Worm (Caenorhabditis elegans) whole organism, young adult: Measurements from ENCODE around the gene VZK822L.2.

Source experiments
- B0035.1 ChIP-seq: sonication (generic microtip); optimal IDR thresholded peaks from 2 replicates; lab custom pipeline; 2016; ENCODE audit warnings: missing genetic modification characterization, mild to moderate bottlenecking, missing compliant biosample characterization, missing genotype, missing genetic modification reagents
- B0261.1 ChIP-seq: sonication (generic microtip); optimal IDR thresholded peaks from 2 replicates; lab custom pipeline; 2016; ENCODE audit warnings: mild to moderate bottlenecking, missing genetic modification characterization, moderate library complexity, missing compliant biosample characterization
- B0336.3 ChIP-seq: fragments of 200-800 bp; sonication (Bioruptor generic); IDR thresholded peaks from 2 replicates; pipeline ENCODE4 v1.3.6; 2022; ENCODE audit warnings: missing genetic modification characterization, missing compliant biosample characterization
- C17E4.6 ChIP-seq: fragments of 200-800 bp; sonication (Bioruptor generic); IDR thresholded peaks from 2 replicates; pipeline ENCODE4 v1.3.6; 2022; ENCODE audit warnings: missing genetic modification reagents, missing genetic modification characterization, missing compliant biosample characterization
- D2030.7 ChIP-seq: fragments of 200-800 bp; sonication (Bioruptor generic); IDR thresholded peaks from 2 replicates; pipeline ENCODE4 v1.3.6; 2022; ENCODE audit warnings: missing genetic modification reagents, missing genetic modification characterization, missing compliant biosample characterization
- Y56A3A.18 ChIP-seq: fragments of 200-800 bp; sonication (Bioruptor generic); IDR thresholded peaks from 2 replicates; pipeline ENCODE4 v1.3.6; 2022; ENCODE audit warnings: missing genetic modification reagents, missing genetic modification characterization, missing compliant biosample characterization
- Y95B8A.8 ChIP-seq: fragments of 200-800 bp; sonication (Bioruptor generic); IDR thresholded peaks from 2 replicates; pipeline ENCODE4 v1.3.6; 2022; ENCODE audit warnings: missing genetic modification reagents, missing genetic modification characterization, missing compliant biosample characterization
- ZK185.1 ChIP-seq: sonication (generic microtip); optimal IDR thresholded peaks from 2 replicates; lab custom pipeline; 2016; ENCODE audit warnings: mild to moderate bottlenecking, missing genetic modification characterization, missing compliant biosample characterization; ENCODE audit not compliant: poor library complexity, severe bottlenecking
- akir-1 ChIP-seq: fragments of 200-800 bp; sonication (Bioruptor generic); optimal IDR thresholded peaks from 2 replicates; lab custom pipeline; 2018; ENCODE audit warnings: mild to moderate bottlenecking, missing genetic modification characterization, moderate library complexity, missing compliant biosample characterization
- ama-1 ChIP-seq, 3 experiments: fragments of 150-350 bp in 1 of 3; sonication (generic microtip) in 2 of 3; optimal IDR thresholded peaks; 2 replicates each; lab custom pipeline; 2014 to 2018; ENCODE audit warnings: missing biosample characterization in 2 of 3, missing genetic modification characterization in 2 of 3, missing genetic modification reagents in 2 of 3
- aptf-3 ChIP-seq: fragments of 200-800 bp; sonication (Bioruptor generic); IDR thresholded peaks from 2 replicates; pipeline ENCODE4 v1.3.6; 2022; ENCODE audit warnings: missing genetic modification characterization, missing compliant biosample characterization
- attf-5 ChIP-seq: fragments of 200-800 bp; sonication (Bioruptor generic); optimal IDR thresholded peaks from 2 replicates; lab custom pipeline; 2018; ENCODE audit warnings: mild to moderate bottlenecking, missing genetic modification characterization, missing compliant biosample characterization
- ceh-27 ChIP-seq: fragments of 200-800 bp; sonication (Bioruptor generic); optimal IDR thresholded peaks from 2 replicates; lab custom pipeline; 2018; ENCODE audit warnings: mild to moderate bottlenecking, missing genetic modification characterization, moderate library complexity, missing compliant biosample characterization
- egl-44 ChIP-seq: fragments of 200-800 bp; sonication (Bioruptor generic); IDR thresholded peaks from 2 replicates; pipeline ENCODE4 v1.3.6; 2022; ENCODE audit warnings: missing genetic modification reagents, missing genetic modification characterization, missing compliant biosample characterization
- fkh-3 ChIP-seq: sonication (generic microtip); optimal IDR thresholded peaks from 2 replicates; lab custom pipeline; 2016; ENCODE audit warnings: mild to moderate bottlenecking, missing genetic modification characterization, missing compliant biosample characterization
- hmg-1.2 ChIP-seq: fragments of 200-800 bp; sonication (Bioruptor generic); IDR thresholded peaks from 2 replicates; pipeline ENCODE4 v1.3.6; 2022; ENCODE audit warnings: missing genetic modification reagents, missing genetic modification characterization, missing compliant biosample characterization
- hrde-1 ChIP-seq: sonication (generic microtip); optimal IDR thresholded peaks from 2 replicates; lab custom pipeline; 2016; ENCODE audit warnings: missing genetic modification characterization, mild to moderate bottlenecking, missing compliant biosample characterization, moderate library complexity, missing genotype, missing genetic modification reagents, borderline replicate concordance
- lin-26 ChIP-seq: fragments of 200-800 bp; sonication (Bioruptor generic); IDR thresholded peaks from 2 replicates; pipeline ENCODE4 v1.3.6; 2022; ENCODE audit warnings: missing genetic modification reagents, missing genetic modification characterization, missing compliant biosample characterization
- lin-35 ChIP-seq, 3 experiments: fragments of 150-350 bp in 2 of 3; sonication (generic microtip) in 1 of 3; optimal IDR thresholded peaks; 2 replicates each; lab custom pipeline; 2014 to 2018; ENCODE audit warnings: missing biosample characterization in 3 of 3, missing genetic modification characterization in 3 of 3, missing genetic modification reagents in 3 of 3
- lin-54 ChIP-seq: fragments of 200-800 bp; sonication (Bioruptor generic); optimal IDR thresholded peaks from 2 replicates; lab custom pipeline; 2018; ENCODE audit warnings: mild to moderate bottlenecking, missing genetic modification characterization, missing compliant biosample characterization
- lsl-1 ChIP-seq: fragments of 200-800 bp; sonication (Bioruptor generic); optimal IDR thresholded peaks from 2 replicates; lab custom pipeline; 2018; ENCODE audit warnings: mild to moderate bottlenecking, missing genetic modification characterization, moderate library complexity, missing compliant biosample characterization
- lsy-27 ChIP-seq: sonication (generic microtip); optimal IDR thresholded peaks from 2 replicates; lab custom pipeline; 2017; ENCODE audit warnings: missing genetic modification characterization, mild to moderate bottlenecking, missing compliant biosample characterization, antibody characterized with exemption, missing genotype, borderline replicate concordance; ENCODE audit not compliant: insufficient read depth
- madf-3 ChIP-seq: fragments of 200-800 bp; sonication (Bioruptor generic); IDR thresholded peaks from 2 replicates; pipeline ENCODE4 v1.3.6; 2022; ENCODE audit warnings: missing genetic modification reagents, missing genetic modification characterization, missing compliant biosample characterization
- madf-8 ChIP-seq: fragments of 200-800 bp; sonication (Bioruptor generic); conservative IDR thresholded peaks from 2 replicates; pipeline ENCODE4 v1.3.6; 2022; ENCODE audit warnings: missing genetic modification reagents, missing genetic modification characterization, missing compliant biosample characterization
- mcd-1 ChIP-seq: fragments of 200-800 bp; sonication (Bioruptor generic); IDR thresholded peaks from 2 replicates; pipeline ENCODE4 v1.3.6; 2022; ENCODE audit warnings: missing genetic modification reagents, missing genetic modification characterization, missing compliant biosample characterization
- mel-28 ChIP-seq: sonication (generic microtip); optimal IDR thresholded peaks from 2 replicates; lab custom pipeline; 2016; ENCODE audit warnings: borderline replicate concordance, mild to moderate bottlenecking, missing genetic modification characterization, missing compliant biosample characterization
- mxl-1 ChIP-seq: sonication (generic microtip); optimal IDR thresholded peaks from 2 replicates; lab custom pipeline; 2016; ENCODE audit warnings: missing genetic modification characterization, missing compliant biosample characterization
- nfya-2 ChIP-seq: fragments of 200-800 bp; sonication (Bioruptor generic); IDR thresholded peaks from 2 replicates; pipeline ENCODE4 v1.3.6; 2022; ENCODE audit warnings: missing genetic modification reagents, missing genetic modification characterization, missing compliant biosample characterization
- nfyb-1 ChIP-seq: fragments of 200-800 bp; sonication (Bioruptor generic); IDR thresholded peaks from 2 replicates; pipeline ENCODE4 v1.3.6; 2022; ENCODE audit warnings: missing genetic modification reagents, missing genetic modification characterization, missing compliant biosample characterization
- nhr-120 ChIP-seq: fragments of 200-800 bp; sonication (Bioruptor generic); IDR thresholded peaks from 2 replicates; pipeline ENCODE4 v1.3.6; 2022; ENCODE audit warnings: missing genetic modification characterization, missing compliant biosample characterization
- nhr-80 ChIP-seq: sonication (generic microtip); optimal IDR thresholded peaks from 2 replicates; lab custom pipeline; 2016; ENCODE audit warnings: missing genetic modification characterization, missing compliant biosample characterization
- rec-8 ChIP-seq, 2 experiments: sonication (generic microtip); optimal IDR thresholded peaks; 2 replicates each; lab custom pipeline; 2016; ENCODE audit warnings: mild to moderate bottlenecking in 2 of 2, missing genetic modification characterization in 2 of 2, missing genetic modification reagents in 2 of 2, missing genotype in 2 of 2, missing biosample characterization in 1 of 2, missing compliant biosample characterization in 1 of 2, moderate library complexity in 1 of 2
- repo-1 ChIP-seq: sonication (generic microtip); optimal IDR thresholded peaks from 2 replicates; lab custom pipeline; 2017; ENCODE audit warnings: mild to moderate bottlenecking, missing genetic modification characterization, missing compliant biosample characterization
- snpc-3.4 ChIP-seq: sonication (generic microtip); optimal IDR thresholded peaks from 2 replicates; lab custom pipeline; 2017; ENCODE audit warnings: missing genetic modification characterization, mild to moderate bottlenecking, missing compliant biosample characterization, antibody characterized with exemption, moderate library complexity, missing genotype, missing genetic modification reagents
- somi-1 ChIP-seq: fragments of 200-800 bp; sonication (Bioruptor generic); optimal IDR thresholded peaks from 2 replicates; lab custom pipeline; 2018; ENCODE audit warnings: mild to moderate bottlenecking, missing genetic modification characterization, missing compliant biosample characterization
- sptf-2 ChIP-seq: fragments of 200-800 bp; sonication (Bioruptor generic); optimal IDR thresholded peaks from 2 replicates; lab custom pipeline; 2018; ENCODE audit warnings: mild to moderate bottlenecking, missing genetic modification characterization, missing compliant biosample characterization
- zim-3 ChIP-seq: sonication (generic microtip); optimal IDR thresholded peaks from 2 replicates; lab custom pipeline; 2017; ENCODE audit warnings: mild to moderate bottlenecking, missing genetic modification characterization, moderate library complexity, missing compliant biosample characterization
- ztf-26 ChIP-seq: sonication (generic microtip); optimal IDR thresholded peaks from 2 replicates; lab custom pipeline; 2017; ENCODE audit warnings: missing genetic modification characterization, missing compliant biosample characterization

The VZK822L.2 gene

ce11 chrIV:11885313-11885712 is 26.5 kb upstream of the VZK822L.2 start, which contains the start of gene let-653:
TSS of gene let-653 (plus strand) at chrIV:11885613.
- TF ChIP-seq lin-54 (GFP tag; lab: Kevin White, UChicago) (no peak), akir-1 (GFP tag; lab: Kevin White, UChicago) (no peak), ztf-26 (tag; lab: Kevin White, UChicago) (no peak), B0336.3 (no peak), snpc-3.4 (tag; lab: Kevin White, UChicago) (no peak), mxl-1 (tag; lab: Kevin White, UChicago) (no peak), somi-1 (GFP tag; lab: Kevin White, UChicago) (no peak), Y56A3A.18 (GFP tag; lab: Robert Waterston, UW) (no peak), Y95B8A.8 (GFP tag; lab: Robert Waterston, UW) (no peak), madf-3 (GFP tag; lab: Robert Waterston, UW) (no peak), D2030.7 (GFP tag; lab: Robert Waterston, UW) (no peak), lsy-27 (tag; lab: Kevin White, UChicago) (no peak), lin-26 (GFP tag; lab: Robert Waterston, UW) (no peak), fkh-3 (no peak), C17E4.6 (no peak), B0261.1 (tag; lab: Kevin White, UChicago) (no peak), nfyb-1 (GFP tag; lab: Robert Waterston, UW) (no peak), hrde-1 (tag; lab: Kevin White, UChicago) (no peak), ceh-27 (GFP tag; lab: Kevin White, UChicago) (no peak)

ce11 chrIV:11892545-11892944 is 19.3 kb upstream of the VZK822L.2 start:
- TF ChIP-seq nhr-80 (tag; lab: Kevin White, UChicago), result no peak
- TF ChIP-seq nhr-120 (GFP tag; lab: Robert Waterston, UW), result no peak
- no peak for TF ChIP-seq ama-1 (optimal IDR thresholded peaks at IDR 0.05; lab: Kevin White, UChicago)
- no peak for TF ChIP-seq ama-1 (GFP tag; optimal IDR thresholded peaks at IDR 0.05; lab: Kevin White, UChicago)
- no peak for TF ChIP-seq madf-8
- no peak for TF ChIP-seq aptf-3 (GFP tag; lab: Robert Waterston, UW)
- TF ChIP-seq mel-28 (tag; lab: Kevin White, UChicago), result no peak
- TF ChIP-seq hmg-1.2, result no peak
- TF ChIP-seq egl-44 (GFP tag; lab: Robert Waterston, UW), result no peak
- TF ChIP-seq attf-5 (GFP tag; lab: Kevin White, UChicago), result no peak

ce11 chrIV:11893336-11893735 is 18.5 kb upstream of the VZK822L.2 start:
- TF ChIP-seq lin-35 (GFP tag; optimal IDR thresholded peaks at IDR 0.05; lab: Kevin White, UChicago) (no peak), snpc-3.4 (tag; lab: Kevin White, UChicago) (no peak), B0035.1 (tag; lab: Kevin White, UChicago) (no peak), repo-1 (tag; lab: Kevin White, UChicago) (no peak), ZK185.1 (tag; lab: Kevin White, UChicago) (no peak), sptf-2 (GFP tag; lab: Kevin White, UChicago) (no peak), mcd-1 (GFP tag; lab: Robert Waterston, UW) (no peak), B0261.1 (tag; lab: Kevin White, UChicago) (no peak), rec-8 (tag; optimal IDR thresholded peaks at IDR 0.05; lab: Kevin White, UChicago) (no peak), zim-3 (tag; lab: Kevin White, UChicago) (no peak), nfya-2 (GFP tag; lab: Robert Waterston, UW) (no peak), lsl-1 (GFP tag; lab: Kevin White, UChicago) (no peak), lsy-27 (tag; lab: Kevin White, UChicago) (no peak)
